Fruit fly (Drosophila melanogaster): ENCODE measurements around the gene Trmt61.
A peak's percentile ranks its signal among the peaks of the same experiment; 100 is the strongest.

The Trmt61 gene

DNA sequence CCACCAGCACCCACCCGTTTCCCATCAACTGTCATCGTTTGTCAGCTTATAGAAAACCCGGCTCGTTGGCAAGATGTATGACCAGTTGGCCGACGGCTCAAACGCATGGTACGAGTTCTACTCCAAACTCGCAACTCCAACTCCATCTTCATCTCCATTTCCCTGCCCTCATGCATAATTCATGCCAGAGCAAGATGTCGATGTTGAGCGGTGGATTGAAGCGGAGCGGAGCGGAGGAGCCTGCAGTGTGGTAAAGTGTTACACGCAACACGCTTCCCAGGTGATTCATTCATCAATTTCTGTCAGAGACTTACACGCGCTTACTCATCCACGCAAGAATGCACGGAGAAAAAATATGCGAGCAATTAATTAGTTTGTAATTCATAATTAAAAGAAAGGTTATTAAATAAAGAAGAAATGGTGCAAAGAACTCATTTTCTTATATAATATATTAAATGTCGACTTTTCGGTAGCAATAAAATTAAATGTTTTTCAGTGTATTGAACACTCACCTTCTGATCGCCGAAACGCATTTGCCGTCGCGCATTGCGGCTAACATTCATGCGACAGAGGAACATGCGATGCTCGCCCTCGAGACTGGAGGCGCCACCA lies 22.2 kb downstream of the Trmt61 start (continued):
- TF ChIP-seq CG3838 (GFP tag; optimal IDR thresholded peaks at IDR 0.05) (no peak), lbe (GFP tag; optimal IDR thresholded peaks at IDR 0.05) (peak; percentile 43), hth (optimal IDR thresholded peaks at IDR 0.05) (no peak), Dp (GFP tag; optimal IDR thresholded peaks at IDR 0.05) (no peak), lmd (GFP tag; IDR thresholded peaks at IDR 0.05) (peak; percentile 33; the same call in 1 of the 2 replicates), Atf6 (GFP tag; IDR thresholded peaks at IDR 0.05) (peak; percentile 35; the same call in 1 of the 2 replicates), CG9215 (GFP tag; IDR thresholded peaks at IDR 0.05) (no peak), sd (tag; optimal IDR thresholded peaks at IDR 0.05) (no peak), dmrt11E (tag; optimal IDR thresholded peaks at IDR 0.05) (peak; percentile 77), MESR4 (GFP tag; optimal IDR thresholded peaks at IDR 0.05) (no peak), btn (GFP tag; optimal IDR thresholded peaks at IDR 0.05) (no peak), CoRest (tag; optimal IDR thresholded peaks at IDR 0.05) (peak; percentile 41), tin (GFP tag; optimal IDR thresholded peaks at IDR 0.05) (peak; percentile 45), CG2199 (GFP tag; IDR thresholded peaks at IDR 0.05) (no peak), Fer2 (tag; optimal IDR thresholded peaks at IDR 0.05) (no peak), grn (GFP tag; optimal IDR thresholded peaks at IDR 0.05) (no peak), MBD-R2 (GFP tag; IDR thresholded peaks at IDR 0.05) (no peak), CG17385 (GFP tag; optimal IDR thresholded peaks at IDR 0.05) (peak; percentile 47), shn (GFP tag; optimal IDR thresholded peaks at IDR 0.05) (no peak), CG5180 (GFP tag; optimal IDR thresholded peaks at IDR 0.05) (peak; percentile 26), bab2 (GFP tag; optimal IDR thresholded peaks at IDR 0.05) (peak; percentile 9), CG1529 (GFP tag; optimal IDR thresholded peaks at IDR 0.05) (peak; percentile 45), emc (GFP tag; optimal IDR thresholded peaks at IDR 0.05) (no peak), slp2 (GFP tag; optimal IDR thresholded peaks at IDR 0.05) (no peak), H15 (GFP tag; IDR thresholded peaks at IDR 0.05) (peak; percentile 29; the same call in 1 of the 3 replicates), CG17359 (tag; optimal IDR thresholded peaks at IDR 0.05) (peak; percentile 61), gem (tag; optimal IDR thresholded peaks at IDR 0.05) (peak; percentile 78), lilli (GFP tag; optimal IDR thresholded peaks at IDR 0.05) (peak; percentile 15), cato (GFP tag; optimal IDR thresholded peaks at IDR 0.05; ENCODE audit: borderline replicate concordance) (no peak), tgo (GFP tag; IDR thresholded peaks at IDR 0.05) (peak; percentile 52; the same call in 2 of the 3 replicates), PHDP (tag; optimal IDR thresholded peaks at IDR 0.05) (no peak), dimm (GFP tag; IDR thresholded peaks at IDR 0.05) (no peak), Fer3 (tag; optimal IDR thresholded peaks at IDR 0.05) (peak; percentile 35), Sry-δ (GFP tag; optimal IDR thresholded peaks at IDR 0.05) (no peak), so (GFP tag; IDR thresholded peaks at IDR 0.05) (0 out of 3 replicates have a peak, but pooled peaks have one; percentile 54), CG10959 (GFP tag; IDR thresholded peaks at IDR 0.05) (peak; percentile 35; the same call in 1 of the 2 replicates), CG31365 (tag; optimal IDR thresholded peaks at IDR 0.05) (no peak), CG18599 (GFP tag; optimal IDR thresholded peaks at IDR 0.05) (peak; percentile 24), Doc3 (GFP tag; IDR thresholded peaks at IDR 0.05; ENCODE audit: partially characterized antibody) (no peak), CG11093 (GFP tag; IDR thresholded peaks at IDR 0.05) (peak; percentile 48; the same call in 1 of the 3 replicates), CG13287 (GFP tag; IDR thresholded peaks at IDR 0.05; ENCODE audit: partially characterized antibody) (no peak), CG7963 (GFP tag; IDR thresholded peaks at IDR 0.05; ENCODE audit: partially characterized antibody) (no peak), CG17328 (GFP tag; IDR thresholded peaks at IDR 0.05) (peak; percentile 60; the same call in 1 of the 2 replicates), CG9727 (GFP tag; optimal IDR thresholded peaks at IDR 0.05) (peak; percentile 69), CG4820 (GFP tag; optimal IDR thresholded peaks at IDR 0.05) (peak; percentile 52), Antp (GFP tag; optimal IDR thresholded peaks at IDR 0.05) (no peak), zfh2 (GFP tag; optimal IDR thresholded peaks at IDR 0.05) (no peak), stc (GFP tag; IDR thresholded peaks at IDR 0.05) (0 out of 2 replicates have a peak, but pooled peaks have one; percentile 29), ro (GFP tag; IDR thresholded peaks at IDR 0.05) (no peak), dan (GFP tag; IDR thresholded peaks at IDR 0.05) (no peak)
